Worm (Caenorhabditis elegans) whole organism, young adult: Measurements from ENCODE around the gene pelo-1.

Experiments used
- B0019.2 ChIP-seq: fragments of 200-800 bp; sonication (Bioruptor generic); conservative IDR thresholded peaks from 2 replicates; pipeline ENCODE4 v1.3.6; 2022; ENCODE audit warnings: missing genetic modification reagents, missing genetic modification characterization, missing compliant biosample characterization
- B0261.1 ChIP-seq: sonication (generic microtip); optimal IDR thresholded peaks from 2 replicates; lab custom pipeline; 2016; ENCODE audit warnings: mild to moderate bottlenecking, missing genetic modification characterization, moderate library complexity, missing compliant biosample characterization
- B0336.3 ChIP-seq: fragments of 200-800 bp; sonication (Bioruptor generic); IDR thresholded peaks from 2 replicates; pipeline ENCODE4 v1.3.6; 2022; ENCODE audit warnings: missing genetic modification characterization, missing compliant biosample characterization
- C17E4.6 ChIP-seq: fragments of 200-800 bp; sonication (Bioruptor generic); IDR thresholded peaks from 2 replicates; pipeline ENCODE4 v1.3.6; 2022; ENCODE audit warnings: missing genetic modification reagents, missing genetic modification characterization, missing compliant biosample characterization
- F10E7.11 ChIP-seq: sonication (generic microtip); optimal IDR thresholded peaks from 2 replicates; lab custom pipeline; 2017; ENCODE audit warnings: mild to moderate bottlenecking, missing genetic modification characterization, moderate library complexity, missing compliant biosample characterization
- F22D6.2 ChIP-seq: sonication (generic microtip); optimal IDR thresholded peaks from 2 replicates; lab custom pipeline; 2016; ENCODE audit warnings: mild to moderate bottlenecking, missing genetic modification characterization, missing compliant biosample characterization
- F23B12.7 ChIP-seq: sonication (generic microtip); optimal IDR thresholded peaks from 2 replicates; lab custom pipeline; 2017; ENCODE audit warnings: missing genetic modification characterization, mild to moderate bottlenecking, missing compliant biosample characterization, antibody characterized with exemption, moderate library complexity; ENCODE audit not compliant: insufficient read depth
- F37B4.10 ChIP-seq: fragments of 200-800 bp; sonication (Bioruptor generic); IDR thresholded peaks from 2 replicates; pipeline ENCODE4 v1.3.6; 2022; ENCODE audit warnings: missing genetic modification characterization, missing compliant biosample characterization
- T07F8.4 ChIP-seq: sonication (generic microtip); optimal IDR thresholded peaks from 2 replicates; lab custom pipeline; 2016; ENCODE audit warnings: mild to moderate bottlenecking, missing genetic modification characterization, moderate library complexity, missing compliant biosample characterization
- T26A5.8 ChIP-seq: sonication (generic microtip); optimal IDR thresholded peaks from 2 replicates; lab custom pipeline; 2016; ENCODE audit warnings: missing genetic modification characterization, missing compliant biosample characterization
- Y95B8A.8 ChIP-seq: fragments of 200-800 bp; sonication (Bioruptor generic); IDR thresholded peaks from 2 replicates; pipeline ENCODE4 v1.3.6; 2022; ENCODE audit warnings: missing genetic modification reagents, missing genetic modification characterization, missing compliant biosample characterization
- ZK185.1 ChIP-seq: sonication (generic microtip); optimal IDR thresholded peaks from 2 replicates; lab custom pipeline; 2016; ENCODE audit warnings: mild to moderate bottlenecking, missing genetic modification characterization, missing compliant biosample characterization; ENCODE audit not compliant: poor library complexity, severe bottlenecking
- aptf-2 ChIP-seq: fragments of 200-800 bp; sonication (Bioruptor generic); conservative IDR thresholded peaks from 2 replicates; pipeline ENCODE4 v1.3.6; 2022; ENCODE audit warnings: missing genetic modification reagents, missing genetic modification characterization, missing compliant biosample characterization
- aptf-3 ChIP-seq: fragments of 200-800 bp; sonication (Bioruptor generic); IDR thresholded peaks from 2 replicates; pipeline ENCODE4 v1.3.6; 2022; ENCODE audit warnings: missing genetic modification characterization, missing compliant biosample characterization
- attf-5 ChIP-seq: fragments of 200-800 bp; sonication (Bioruptor generic); optimal IDR thresholded peaks from 2 replicates; lab custom pipeline; 2018; ENCODE audit warnings: mild to moderate bottlenecking, missing genetic modification characterization, missing compliant biosample characterization
- ceh-27 ChIP-seq: fragments of 200-800 bp; sonication (Bioruptor generic); optimal IDR thresholded peaks from 2 replicates; lab custom pipeline; 2018; ENCODE audit warnings: mild to moderate bottlenecking, missing genetic modification characterization, moderate library complexity, missing compliant biosample characterization
- ceh-40 ChIP-seq: fragments of 200-800 bp; sonication (Bioruptor generic); IDR thresholded peaks from 2 replicates; pipeline ENCODE4 v1.3.6; 2022; ENCODE audit warnings: missing genetic modification characterization, missing compliant biosample characterization
- ceh-58 ChIP-seq: fragments of 200-800 bp; sonication (Bioruptor generic); IDR thresholded peaks from 2 replicates; pipeline ENCODE4 v1.3.6; 2022; ENCODE audit warnings: missing genetic modification characterization, missing compliant biosample characterization
- ceh-91 ChIP-seq: fragments of 200-800 bp; sonication (Bioruptor generic); IDR thresholded peaks from 2 replicates; pipeline ENCODE4 v1.3.6; 2022; ENCODE audit warnings: missing genetic modification reagents, missing genetic modification characterization, missing compliant biosample characterization
- chd-7 ChIP-seq: sonication (generic microtip); optimal IDR thresholded peaks from 2 replicates; lab custom pipeline; 2016; ENCODE audit warnings: mild to moderate bottlenecking, missing genetic modification characterization, moderate library complexity, missing compliant biosample characterization
- die-1 ChIP-seq: sonication (generic microtip); optimal IDR thresholded peaks from 2 replicates; lab custom pipeline; 2016; ENCODE audit warnings: missing genotype, mild to moderate bottlenecking, missing genetic modification characterization, missing compliant biosample characterization
- dpff-1 ChIP-seq: sonication (generic microtip); optimal IDR thresholded peaks from 2 replicates; lab custom pipeline; 2017; ENCODE audit warnings: mild to moderate bottlenecking, missing genetic modification characterization, missing compliant biosample characterization
- dpl-1 ChIP-seq: fragments of 150-350 bp; optimal IDR thresholded peaks from 2 replicates; lab custom pipeline; 2014; ENCODE audit warnings: missing biosample characterization, missing genetic modification reagents, missing genetic modification characterization
- egl-18 ChIP-seq: fragments of 200-800 bp; sonication (Bioruptor generic); IDR thresholded peaks from 2 replicates; pipeline ENCODE4 v1.3.6; 2022; ENCODE audit warnings: missing genetic modification reagents, missing genetic modification characterization, missing compliant biosample characterization
- ekl-4 ChIP-seq: fragments of 200-800 bp; sonication (Bioruptor generic); IDR thresholded peaks from 2 replicates; pipeline ENCODE4 v1.3.6; 2022; ENCODE audit warnings: missing genetic modification reagents, missing genetic modification characterization, missing compliant biosample characterization
- him-1 ChIP-seq: sonication (generic microtip); optimal IDR thresholded peaks from 2 replicates; lab custom pipeline; 2016; ENCODE audit warnings: missing genotype, missing genetic modification reagents, missing genetic modification characterization, missing compliant biosample characterization
- hmg-1.2 ChIP-seq: fragments of 200-800 bp; sonication (Bioruptor generic); IDR thresholded peaks from 2 replicates; pipeline ENCODE4 v1.3.6; 2022; ENCODE audit warnings: missing genetic modification reagents, missing genetic modification characterization, missing compliant biosample characterization
- hmg-20 ChIP-seq: fragments of 200-800 bp; sonication (Bioruptor generic); IDR thresholded peaks from 2 replicates; pipeline ENCODE4 v1.3.6; 2022; ENCODE audit warnings: missing genetic modification reagents, missing genetic modification characterization, missing compliant biosample characterization
- hsf-1 ChIP-seq: fragments of 200-800 bp; sonication (Bioruptor generic); IDR thresholded peaks from 2 replicates; pipeline ENCODE4 v1.3.6; 2022; ENCODE audit warnings: missing genetic modification reagents, missing genetic modification characterization, missing compliant biosample characterization
- madf-8 ChIP-seq: fragments of 200-800 bp; sonication (Bioruptor generic); conservative IDR thresholded peaks from 2 replicates; pipeline ENCODE4 v1.3.6; 2022; ENCODE audit warnings: missing genetic modification reagents, missing genetic modification characterization, missing compliant biosample characterization
- mcd-1 ChIP-seq: fragments of 200-800 bp; sonication (Bioruptor generic); IDR thresholded peaks from 2 replicates; pipeline ENCODE4 v1.3.6; 2022; ENCODE audit warnings: missing genetic modification reagents, missing genetic modification characterization, missing compliant biosample characterization
- mes-4 ChIP-seq: sonication (generic microtip); optimal IDR thresholded peaks from 2 replicates; lab custom pipeline; 2016; ENCODE audit warnings: missing genotype, missing genetic modification characterization, missing compliant biosample characterization
- mxl-1 ChIP-seq: sonication (generic microtip); optimal IDR thresholded peaks from 2 replicates; lab custom pipeline; 2016; ENCODE audit warnings: missing genetic modification characterization, missing compliant biosample characterization
- nfya-1 ChIP-seq: sonication (generic microtip); optimal IDR thresholded peaks from 2 replicates; lab custom pipeline; 2017; ENCODE audit warnings: antibody characterized with exemption, missing compliant biosample characterization, missing genetic modification characterization, borderline replicate concordance; ENCODE audit not compliant: insufficient read depth
- nhr-27 ChIP-seq: fragments of 200-800 bp; sonication (Bioruptor generic); optimal IDR thresholded peaks from 2 replicates; lab custom pipeline; 2018; ENCODE audit warnings: mild to moderate bottlenecking, missing genetic modification characterization, moderate library complexity, missing compliant biosample characterization
- nhr-90 ChIP-seq: sonication (generic microtip); optimal IDR thresholded peaks from 2 replicates; lab custom pipeline; 2016; ENCODE audit warnings: missing genotype, mild to moderate bottlenecking, missing genetic modification characterization, missing compliant biosample characterization
- rcor-1 ChIP-seq: fragments of 200-800 bp; sonication (Bioruptor generic); IDR thresholded peaks from 2 replicates; pipeline ENCODE4 v1.3.6; 2022; ENCODE audit warnings: missing genetic modification reagents, missing genetic modification characterization, missing compliant biosample characterization
- rec-8 ChIP-seq, 2 experiments: sonication (generic microtip); optimal IDR thresholded peaks; 2 replicates each; lab custom pipeline; 2016; ENCODE audit warnings: mild to moderate bottlenecking in 2 of 2, missing genetic modification characterization in 2 of 2, missing genetic modification reagents in 2 of 2, missing genotype in 2 of 2, missing biosample characterization in 1 of 2, missing compliant biosample characterization in 1 of 2, moderate library complexity in 1 of 2
- rpc-1 ChIP-seq, 2 experiments: fragments of 150-350 bp in 1 of 2; sonication (generic microtip) in 1 of 2; optimal IDR thresholded peaks; 2 replicates each; lab custom pipeline; 2014 to 2018; ENCODE audit warnings: missing biosample characterization in 1 of 2, missing genetic modification characterization in 1 of 2, missing genetic modification reagents in 1 of 2, missing genotype in 1 of 2
- sdz-38 ChIP-seq: sonication (generic microtip); optimal IDR thresholded peaks from 2 replicates; lab custom pipeline; 2016; ENCODE audit warnings: missing genotype, missing genetic modification characterization, missing compliant biosample characterization
- sea-2 ChIP-seq: fragments of 200-800 bp; sonication (Bioruptor generic); IDR thresholded peaks from 2 replicates; pipeline ENCODE4 v1.3.6; 2022; ENCODE audit warnings: missing genetic modification characterization, missing compliant biosample characterization
- snpc-3.4 ChIP-seq: sonication (generic microtip); optimal IDR thresholded peaks from 2 replicates; lab custom pipeline; 2017; ENCODE audit warnings: missing genetic modification characterization, mild to moderate bottlenecking, missing compliant biosample characterization, antibody characterized with exemption, moderate library complexity, missing genotype, missing genetic modification reagents
- tbp1 ChIP-seq: fragments of 200-800 bp; sonication (Bioruptor generic); optimal IDR thresholded peaks from 2 replicates; lab custom pipeline; 2018; ENCODE audit warnings: mild to moderate bottlenecking, missing genetic modification characterization, missing compliant biosample characterization
- tlf-1 ChIP-seq: fragments of 200-800 bp; sonication (Bioruptor generic); optimal IDR thresholded peaks from 2 replicates; lab custom pipeline; 2018; ENCODE audit warnings: mild to moderate bottlenecking, missing genetic modification characterization, missing compliant biosample characterization
- unc-130 ChIP-seq: sonication (generic microtip); optimal IDR thresholded peaks from 2 replicates; lab custom pipeline; 2016; ENCODE audit warnings: missing genetic modification reagents, missing genetic modification characterization, missing compliant biosample characterization
- unc-62 ChIP-seq: fragments of 150-350 bp; optimal IDR thresholded peaks from 2 replicates; lab custom pipeline; 2014; ENCODE audit warnings: missing biosample characterization, missing genetic modification reagents, missing genetic modification characterization
- ztf-18 ChIP-seq: sonication (generic microtip); optimal IDR thresholded peaks from 2 replicates; lab custom pipeline; 2016; ENCODE audit warnings: missing genotype, mild to moderate bottlenecking, missing genetic modification characterization, missing compliant biosample characterization
- ztf-28 ChIP-seq: fragments of 200-800 bp; sonication (Bioruptor generic); IDR thresholded peaks from 2 replicates; pipeline ENCODE4 v1.3.6; 2022; ENCODE audit warnings: missing genetic modification reagents, missing genetic modification characterization, missing compliant biosample characterization
- ztf-6 ChIP-seq: fragments of 200-800 bp; sonication (Bioruptor generic); IDR thresholded peaks from 2 replicates; pipeline ENCODE4 v1.3.6; 2022; ENCODE audit warnings: missing genetic modification reagents, missing genetic modification characterization, missing compliant biosample characterization

The pelo-1 gene

ce11 chrIII:4205751-4206327 is 1.8 kb upstream of the pelo-1 start, which contains the start of gene R74.8 (continued):
- no peak for TF ChIP-seq ztf-28 (GFP tag; lab: Robert Waterston, UW)
- no peak for TF ChIP-seq unc-62 (GFP tag; lab: Kevin White, UChicago)
- TF ChIP-seq ztf-18 = no peak
- TF ChIP-seq B0336.3 (GFP tag; lab: Robert Waterston, UW) = no peak
- TF ChIP-seq mcd-1 = no peak
- TF ChIP-seq unc-130 (GFP tag; lab: Kevin White, UChicago) = peak; percentile 64
- no peak for TF ChIP-seq sea-2 (GFP tag; lab: Robert Waterston, UW)
- no peak for TF ChIP-seq rcor-1 (GFP tag; lab: Robert Waterston, UW)
- no peak for TF ChIP-seq nfya-1 (tag; lab: Kevin White, UChicago)
- TF ChIP-seq Y95B8A.8 = no peak
- TF ChIP-seq dpl-1 = peak; percentile 62
- peak; percentile 2 for TF ChIP-seq F23B12.7 (tag; lab: Kevin White, UChicago)
- no peak for TF ChIP-seq F37B4.10 (GFP tag; lab: Robert Waterston, UW)
- TF ChIP-seq ceh-58 = no peak
- TF ChIP-seq nhr-90 (tag; lab: Kevin White, UChicago) = no peak
- no peak for TF ChIP-seq chd-7 (tag; lab: Kevin White, UChicago)
- TF ChIP-seq T07F8.4 (tag; lab: Kevin White, UChicago) = no peak
- peak; percentile 71 for TF ChIP-seq snpc-3.4
- no peak for TF ChIP-seq F22D6.2 (tag; lab: Kevin White, UChicago)
- TF ChIP-seq madf-8 (GFP tag; lab: Robert Waterston, UW) = peak; percentile 62
- no peak for TF ChIP-seq ceh-40 (GFP tag; lab: Robert Waterston, UW)
- TF ChIP-seq nhr-27 = no peak
- TF ChIP-seq sdz-38 (tag; lab: Kevin White, UChicago) = no peak
- TF ChIP-seq tbp1 = peak; percentile 16
- no peak for TF ChIP-seq attf-5
- no peak for TF ChIP-seq ZK185.1 (tag; lab: Kevin White, UChicago)
- TF ChIP-seq aptf-3 (GFP tag; lab: Robert Waterston, UW) = no peak
- no peak for TF ChIP-seq mes-4
- no peak for TF ChIP-seq tlf-1
- no peak for TF ChIP-seq B0261.1 (tag; lab: Kevin White, UChicago)
- peak; percentile 61 for TF ChIP-seq ceh-91 (GFP tag; lab: Robert Waterston, UW)
- no peak for TF ChIP-seq egl-18 (GFP tag; lab: Robert Waterston, UW)
- TF ChIP-seq die-1 (tag; lab: Kevin White, UChicago) = no peak
- no peak for TF ChIP-seq dpff-1 (tag; lab: Kevin White, UChicago)
- TF ChIP-seq hsf-1 (GFP tag; lab: Robert Waterston, UW) = peak; percentile 73
- TF ChIP-seq rpc-1 (optimal IDR thresholded peaks at IDR 0.05; lab: Kevin White, UChicago) = no peak
- TF ChIP-seq rpc-1 (tag; optimal IDR thresholded peaks at IDR 0.05; lab: Kevin White, UChicago) = no peak
- no peak for TF ChIP-seq mxl-1 (tag; lab: Kevin White, UChicago)
- no peak for TF ChIP-seq ceh-27 (GFP tag; lab: Kevin White, UChicago)
- no peak for TF ChIP-seq F10E7.11 (tag; lab: Kevin White, UChicago)
- no peak for TF ChIP-seq T26A5.8 (tag; lab: Kevin White, UChicago)
- no peak for TF ChIP-seq him-1 (tag; lab: Kevin White, UChicago)
- TF ChIP-seq B0019.2 = 0 out of 2 replicates have a peak, but pooled peaks have one; percentile 19
- TF ChIP-seq aptf-2 (GFP tag; lab: Robert Waterston, UW) = no peak
- TF ChIP-seq rec-8 (tag; optimal IDR thresholded peaks at IDR 0.05; lab: Kevin White, UChicago) = no peak
- TF ChIP-seq C17E4.6 (GFP tag; lab: Robert Waterston, UW) = no peak
- no peak for TF ChIP-seq ztf-6 (GFP tag; lab: Robert Waterston, UW)
- TF ChIP-seq hmg-20 (GFP tag; lab: Robert Waterston, UW) = no peak
- no peak for TF ChIP-seq hmg-1.2 (GFP tag; lab: Robert Waterston, UW)
- no peak for TF ChIP-seq ekl-4 (GFP tag; lab: Robert Waterston, UW)
